Fruit fly (Drosophila melanogaster) whole organism, embryonic: ENCODE measurements around the gene hiro.

Source experiments
- Atf6 ChIP-seq: fragments of 200-800 bp; sonication (Bioruptor generic); IDR thresholded peaks from 2 replicates; pipeline ENCODE4 v1.3.6; 2022; ENCODE audit warnings: missing biosample characterization, missing genetic modification characterization
- Bdp1 ChIP-seq: fragments of 200-800 bp; sonication (Bioruptor generic); optimal IDR thresholded peaks from 3 replicates; lab custom pipeline; 2016; ENCODE audit warnings: missing biosample characterization, missing genetic modification characterization
- Blimp-1 ChIP-seq: fragments of 200-800 bp; sonication (Bioruptor generic); optimal IDR thresholded peaks from 3 replicates; lab custom pipeline; 2018; ENCODE audit warnings: missing biosample characterization, missing genetic modification characterization, mild to moderate bottlenecking, moderate library complexity, missing genetic modification reagents
- CG11695 ChIP-seq: fragments of 200-800 bp; sonication (Bioruptor generic); IDR thresholded peaks from 3 replicates; pipeline ENCODE4 v1.3.6; 2022; ENCODE audit warnings: missing biosample characterization, missing genetic modification characterization
- CG11696 ChIP-seq: fragments of 200-800 bp; sonication (Bioruptor generic); IDR thresholded peaks from 2 replicates; pipeline ENCODE4 v1.3.6; 2022; ENCODE audit warnings: missing biosample characterization, missing genetic modification characterization
- CG12104 ChIP-seq: fragments of 200-800 bp; sonication (Bioruptor generic); optimal IDR thresholded peaks from 3 replicates; lab custom pipeline; 2016; ENCODE audit warnings: missing biosample characterization, missing genetic modification characterization
- CG12155 ChIP-seq: fragments of 200-800 bp; sonication (Bioruptor generic); optimal IDR thresholded peaks from 3 replicates; lab custom pipeline; 2016; ENCODE audit warnings: missing biosample characterization, missing genetic modification characterization
- CG14860 ChIP-seq: fragments of 200-800 bp; sonication (Bioruptor generic); IDR thresholded peaks from 3 replicates; pipeline ENCODE4 v1.3.6; 2022; ENCODE audit warnings: missing biosample characterization, missing genetic modification characterization; ENCODE audit not compliant: partially characterized antibody
- CG1529 ChIP-seq: fragments of 200-800 bp; sonication (Bioruptor generic); optimal IDR thresholded peaks from 3 replicates; lab custom pipeline; 2018; ENCODE audit warnings: missing biosample characterization, missing genetic modification characterization
- CG15479 ChIP-seq: fragments of 200-800 bp; sonication (Bioruptor generic); optimal IDR thresholded peaks from 3 replicates; lab custom pipeline; 2019; ENCODE audit warnings: missing biosample characterization, mild to moderate bottlenecking, missing genetic modification characterization, moderate library complexity
- CG16813 ChIP-seq: fragments of 200-800 bp; sonication (Bioruptor generic); IDR thresholded peaks from 3 replicates; pipeline ENCODE4 v1.3.6; 2022; ENCODE audit warnings: missing biosample characterization, missing genetic modification characterization; ENCODE audit not compliant: partially characterized antibody
- CG17385 ChIP-seq: fragments of 200-800 bp; sonication (Bioruptor generic); optimal IDR thresholded peaks from 3 replicates; lab custom pipeline; 2018; ENCODE audit warnings: missing biosample characterization, mild to moderate bottlenecking, missing genetic modification characterization
- CG34376 ChIP-seq: fragments of 200-800 bp; sonication (Bioruptor generic); optimal IDR thresholded peaks from 2 replicates; lab custom pipeline; 2018; ENCODE audit warnings: missing biosample characterization, mild to moderate bottlenecking, missing genetic modification characterization
- CG4360 ChIP-seq: fragments of 200-800 bp; sonication (Bioruptor generic); IDR thresholded peaks from 2 replicates; pipeline ENCODE4 v1.3.6; 2022; ENCODE audit warnings: missing biosample characterization, missing genetic modification characterization
- CG4424 ChIP-seq: fragments of 200-800 bp; sonication (Bioruptor generic); optimal IDR thresholded peaks from 3 replicates; lab custom pipeline; 2016; ENCODE audit warnings: missing biosample characterization, missing genetic modification characterization
- CG6175 ChIP-seq: fragments of 200-800 bp; sonication (Bioruptor generic); IDR thresholded peaks from 3 replicates; pipeline ENCODE4 v1.3.6; 2022; ENCODE audit warnings: missing biosample characterization, missing genetic modification characterization
- CG8388 ChIP-seq: fragments of 200-800 bp; sonication (Bioruptor generic); optimal IDR thresholded peaks from 2 replicates; lab custom pipeline; 2019; ENCODE audit warnings: missing biosample characterization, mild to moderate bottlenecking, missing genetic modification characterization, moderate library complexity
- Dbx ChIP-seq: fragments of 200-800 bp; sonication (Bioruptor generic); IDR thresholded peaks from 3 replicates; pipeline ENCODE4 v1.3.6; 2022; ENCODE audit warnings: missing biosample characterization, missing genetic modification characterization
- Dll ChIP-seq: fragments of 200-800 bp; sonication (Bioruptor generic); IDR thresholded peaks from 4 replicates; pipeline ENCODE4 v1.3.6; 2022; ENCODE audit warnings: missing biosample characterization, missing genetic modification characterization; ENCODE audit not compliant: partially characterized antibody
- HLH54F ChIP-seq: fragments of 200-800 bp; sonication (Bioruptor generic); optimal IDR thresholded peaks from 3 replicates; lab custom pipeline; 2016; ENCODE audit warnings: missing biosample characterization, missing genetic modification characterization
- Med ChIP-seq: fragments of 200-800 bp; sonication (Bioruptor generic); peaks from one replicate; lab custom pipeline; 2016; ENCODE audit warnings: missing biosample characterization, missing genetic modification characterization, mild to moderate bottlenecking, inconsistent platforms, moderate library complexity
- Meics ChIP-seq: fragments of 200-800 bp; sonication (Bioruptor generic); optimal IDR thresholded peaks from 2 replicates; lab custom pipeline; 2017; ENCODE audit warnings: missing biosample characterization, mild to moderate bottlenecking, missing genetic modification characterization
- Poxn ChIP-seq: fragments of 200-800 bp; sonication (Bioruptor generic); IDR thresholded peaks from 2 replicates; pipeline ENCODE4 v1.3.6; 2022; ENCODE audit warnings: missing biosample characterization, missing genetic modification characterization
- Sox100B ChIP-seq: fragments of 200-800 bp; sonication (Bioruptor generic); optimal IDR thresholded peaks from 3 replicates; lab custom pipeline; 2018; ENCODE audit warnings: missing biosample characterization, mild to moderate bottlenecking, missing genetic modification characterization
- bab2 ChIP-seq: fragments of 200-800 bp; sonication (Bioruptor generic); optimal IDR thresholded peaks from 2 replicates; lab custom pipeline; 2016; ENCODE audit warnings: missing biosample characterization, missing genetic modification characterization
- br ChIP-seq: fragments of >200 bp; optimal IDR thresholded peaks from 2 replicates; lab custom pipeline; 2017
- chm ChIP-seq: fragments of 200-800 bp; sonication (Bioruptor generic); IDR thresholded peaks from 2 replicates; pipeline ENCODE4 v1.3.6; 2022; ENCODE audit warnings: missing biosample characterization, missing genetic modification characterization
- ci ChIP-seq: fragments of 200-800 bp; sonication (Bioruptor generic); IDR thresholded peaks from 3 replicates; pipeline ENCODE4 v1.3.6; 2022; ENCODE audit warnings: missing biosample characterization, missing genetic modification characterization
- cwo ChIP-seq: fragments of 200-800 bp; sonication (Bioruptor generic); optimal IDR thresholded peaks from 3 replicates; lab custom pipeline; 2017; ENCODE audit warnings: missing biosample characterization, missing genetic modification characterization, mild to moderate bottlenecking, moderate library complexity, missing genetic modification reagents
- dmrt99B ChIP-seq: fragments of 200-800 bp; sonication (Bioruptor generic); optimal IDR thresholded peaks from 2 replicates; lab custom pipeline; 2018; ENCODE audit warnings: missing biosample characterization, mild to moderate bottlenecking, missing genetic modification characterization, moderate library complexity
- dysf ChIP-seq: fragments of 200-800 bp; sonication (Bioruptor generic); IDR thresholded peaks from 3 replicates; pipeline ENCODE4 v1.3.6; 2022; ENCODE audit warnings: missing biosample characterization, missing genetic modification characterization
- grau ChIP-seq: fragments of 200-800 bp; optimal IDR thresholded peaks from 3 replicates; lab custom pipeline; 2019; ENCODE audit warnings: missing biosample characterization, mild to moderate bottlenecking, missing genetic modification characterization, moderate library complexity
- gt ChIP-seq: fragments of 200-800 bp; sonication (Bioruptor generic); IDR thresholded peaks from 2 replicates; pipeline ENCODE4 v1.3.6; 2022; ENCODE audit warnings: missing biosample characterization, missing genetic modification characterization
- lab ChIP-seq: fragments of 200-800 bp; sonication (Bioruptor generic); optimal IDR thresholded peaks from 3 replicates; lab custom pipeline; 2017; ENCODE audit warnings: missing biosample characterization, missing genetic modification characterization, mild to moderate bottlenecking, moderate library complexity, missing genetic modification reagents
- nmo ChIP-seq: fragments of 200-800 bp; sonication (Bioruptor generic); optimal IDR thresholded peaks from 2 replicates; lab custom pipeline; 2018; ENCODE audit warnings: missing biosample characterization, mild to moderate bottlenecking, missing genetic modification characterization, moderate library complexity
- nom ChIP-seq: fragments of 200-800 bp; sonication (Bioruptor generic); optimal IDR thresholded peaks from 2 replicates; lab custom pipeline; 2017; ENCODE audit warnings: missing biosample characterization, missing genetic modification characterization, mild to moderate bottlenecking, moderate library complexity, missing genetic modification reagents
- otp ChIP-seq: fragments of 200-800 bp; sonication (Bioruptor generic); IDR thresholded peaks from 3 replicates; pipeline ENCODE4, ENCODE4 v1.3.6; 2022; ENCODE audit warnings: missing biosample characterization, missing genetic modification characterization
- schlank ChIP-seq: fragments of 200-800 bp; sonication (Bioruptor generic); optimal IDR thresholded peaks from 2 replicates; lab custom pipeline; 2018; ENCODE audit warnings: missing biosample characterization, mild to moderate bottlenecking, missing genetic modification characterization
- tap ChIP-seq: fragments of 200-800 bp; optimal IDR thresholded peaks from 3 replicates; lab custom pipeline; 2019; ENCODE audit warnings: missing biosample characterization, mild to moderate bottlenecking, missing genetic modification characterization, moderate library complexity
- tll ChIP-seq, 2 experiments: fragments of 200-800 bp in 1 of 2; fragments of >200 bp in 1 of 2; sonication (Bioruptor generic) in 1 of 2; optimal IDR thresholded peaks; 2 replicates each; lab custom pipeline; 2017 to 2019; ENCODE audit warnings: missing biosample characterization in 2 of 2, missing genetic modification characterization in 2 of 2, mild to moderate bottlenecking in 1 of 2, moderate library complexity in 1 of 2
- toy ChIP-seq: fragments of 200-800 bp; sonication (Bioruptor generic); IDR thresholded peaks from 2 replicates; pipeline ENCODE4 v1.3.6; 2022; ENCODE audit warnings: missing biosample characterization, missing genetic modification characterization
- twi ChIP-seq: fragments of 200-800 bp; optimal IDR thresholded peaks from 2 replicates; lab custom pipeline; 2019; ENCODE audit warnings: missing biosample characterization, mild to moderate bottlenecking, missing genetic modification characterization, moderate library complexity
- wdn ChIP-seq: fragments of 200-800 bp; sonication (Bioruptor generic); IDR thresholded peaks from 2 replicates; pipeline ENCODE4 v1.3.6; 2022; ENCODE audit warnings: missing biosample characterization, missing genetic modification characterization
- zen ChIP-seq: fragments of 200-800 bp; sonication (Bioruptor generic); optimal IDR thresholded peaks from 3 replicates; lab custom pipeline; 2018; ENCODE audit warnings: missing biosample characterization, mild to moderate bottlenecking, missing genetic modification characterization, moderate library complexity
- zfh1 ChIP-seq: fragments of 200-800 bp; sonication (Bioruptor generic); IDR thresholded peaks from 3 replicates; pipeline ENCODE4 v1.3.6; 2022; ENCODE audit warnings: missing biosample characterization, missing genetic modification characterization

The hiro gene

DNA sequence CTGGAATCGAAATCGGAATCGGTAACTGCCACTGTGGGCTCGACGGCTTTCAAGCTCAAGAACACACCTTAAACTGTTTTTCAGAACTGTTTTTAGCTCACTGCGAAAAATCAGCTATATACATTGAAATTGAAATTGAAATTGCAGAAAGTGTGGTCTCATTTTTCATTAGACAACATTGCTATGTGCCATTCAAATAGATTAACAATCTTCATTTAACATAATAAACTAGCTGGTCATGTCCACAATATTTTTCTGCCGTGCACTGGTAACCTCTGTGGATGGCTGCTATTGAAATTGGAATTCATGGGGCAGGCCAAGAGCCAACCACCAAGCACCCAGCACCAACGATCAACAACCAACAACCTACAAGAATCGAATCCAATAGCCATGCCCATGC is 48.2 kb upstream of the hiro start (continued):
- TF ChIP-seq CG4360 (GFP tag; lab: Robert Waterston, UW) (peak; percentile 23; the same call in 1 of the 2 replicates), CG8388 (GFP tag; lab: Kevin White, UChicago) (peak; percentile 1), ci (GFP tag; lab: Robert Waterston, UW) (peak; percentile 7; the same call in 1 of the 3 replicates), Blimp-1 (GFP tag; lab: Kevin White, UChicago) (peak; percentile 35), dysf (0 out of 3 replicates have a peak, but pooled peaks have one; percentile 35), Dbx (GFP tag; lab: Robert Waterston, UW) (no peak), grau (tag; lab: Kevin White, UChicago) (peak; percentile 18), nmo (GFP tag; lab: Kevin White, UChicago) (peak; percentile 31)
- TF ChIP-seq, all 482 proteins: peak for 65

DNA sequence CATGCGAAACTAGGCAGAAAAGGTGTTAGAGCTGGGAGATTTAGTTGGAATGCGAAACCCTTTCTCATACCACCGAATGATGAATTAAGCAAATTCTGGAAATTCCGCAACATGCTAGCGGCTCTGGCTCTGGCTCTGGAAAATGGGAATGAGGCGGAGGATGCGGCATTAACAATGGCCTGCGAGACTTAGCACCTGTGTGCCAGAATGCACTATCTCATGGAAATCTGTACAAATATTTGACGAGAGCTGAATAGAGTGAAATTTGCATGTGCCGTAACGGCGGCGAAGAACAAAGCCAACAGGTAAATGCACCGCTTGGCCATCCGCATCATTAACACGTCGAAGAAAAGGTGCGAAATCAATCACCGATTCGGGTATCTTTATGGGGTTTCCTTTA is 47.6 kb upstream of the hiro start:
- TF ChIP-seq tll (GFP tag; optimal IDR thresholded peaks at IDR 0.05; lab: Kevin White, UChicago), result peak in 1 of 2 experiments; percentile 97
- TF ChIP-seq gt (GFP tag; lab: Robert Waterston, UW), result peak; percentile 34; the same call in 1 of the 2 replicates
- TF ChIP-seq zen (tag; lab: Kevin White, UChicago), result peak; percentile 83
- TF ChIP-seq twi (tag; lab: Kevin White, UChicago), result peak; percentile 35
- TF ChIP-seq nom (GFP tag; lab: Kevin White, UChicago), result no peak
- TF ChIP-seq CG4424 (GFP tag; lab: Kevin White, UChicago), result no peak
- TF ChIP-seq otp (GFP tag; lab: Robert Waterston, UW), result 0 out of 3 replicates have a peak, but pooled peaks have one; percentile 15
- TF ChIP-seq Bdp1 (GFP tag; lab: Kevin White, UChicago), result no peak
- peak; percentile 58 for TF ChIP-seq CG15479 (GFP tag; lab: Kevin White, UChicago)

DNA sequence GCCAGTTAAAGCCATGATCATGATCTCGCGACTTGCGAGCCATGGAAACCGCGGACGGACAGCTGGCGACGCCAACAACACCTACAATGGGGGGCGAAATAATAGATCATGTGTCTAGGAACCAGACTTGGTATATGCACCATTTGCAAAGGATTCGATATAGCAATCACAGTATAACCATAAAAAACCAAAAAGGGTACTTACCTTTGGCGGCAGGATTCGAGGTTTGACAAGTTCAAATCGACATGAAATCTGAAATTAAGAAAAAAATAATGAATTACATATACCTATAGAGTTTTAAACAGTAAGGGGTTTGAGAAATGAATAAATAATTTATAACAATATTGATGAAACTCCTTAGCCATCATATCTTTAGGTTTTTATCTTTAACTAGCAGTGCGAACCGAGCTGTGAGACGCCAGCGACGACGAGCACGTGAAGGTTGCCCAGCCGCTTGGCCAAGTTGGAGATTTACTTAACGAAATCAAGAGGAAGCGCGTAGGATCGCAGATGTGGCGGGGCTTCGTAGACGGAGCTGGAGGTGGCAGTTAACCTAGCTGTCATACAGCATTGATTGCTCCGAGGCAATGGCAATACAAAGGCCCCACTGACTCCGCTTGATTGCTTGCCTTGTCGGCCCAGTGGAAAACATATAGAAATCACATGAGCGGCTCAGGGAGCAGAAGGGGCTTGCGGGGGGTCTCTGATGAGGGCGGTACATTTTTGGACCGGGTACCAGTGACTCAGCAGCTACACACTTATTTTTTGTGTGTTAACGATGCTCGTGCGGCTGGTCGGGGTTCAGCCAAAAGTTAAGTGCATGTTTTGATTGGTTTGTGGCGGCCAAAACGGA is 46.3 kb upstream of the hiro start:
- no peak for TF ChIP-seq zfh1 (GFP tag; lab: Robert Waterston, UW)
- no peak for TF ChIP-seq tap (tag; lab: Kevin White, UChicago)
- TF ChIP-seq chm, result 0 out of 2 replicates have a peak, but pooled peaks have one; percentile 22
- no peak for TF ChIP-seq wdn (GFP tag; lab: Robert Waterston, UW)
- TF ChIP-seq CG1529, result no peak
- peak; percentile 53 for TF ChIP-seq Sox100B (GFP tag; lab: Kevin White, UChicago)
- no peak for TF ChIP-seq bab2 (GFP tag; lab: Kevin White, UChicago)
- TF ChIP-seq CG12104, result no peak
- TF ChIP-seq CG12155 (GFP tag; lab: Kevin White, UChicago), result no peak
- no peak for TF ChIP-seq HLH54F (GFP tag; lab: Kevin White, UChicago)
- no peak for TF ChIP-seq CG11696
- 0 out of 2 replicates have a peak, but pooled peaks have one; percentile 31 for TF ChIP-seq Atf6 (GFP tag; lab: Robert Waterston, UW)
- TF ChIP-seq dmrt99B (tag; lab: Kevin White, UChicago), result peak; percentile 37
- peak; percentile 12 for TF ChIP-seq CG17385
- peak; percentile 26 for TF ChIP-seq cwo (GFP tag; lab: Kevin White, UChicago)
- peak; percentile 46; the same call in 1 of the 3 replicates for TF ChIP-seq CG11695 (GFP tag; lab: Robert Waterston, UW)
- TF ChIP-seq Dll, result no peak
- TF ChIP-seq CG14860 (GFP tag; lab: Robert Waterston, UW), result no peak
- peak; percentile 45 for TF ChIP-seq Meics (GFP tag; lab: Kevin White, UChicago)
- TF ChIP-seq Med (GFP tag; lab: Kevin White, UChicago), result peak; percentile 71
- no peak for TF ChIP-seq gt (GFP tag; lab: Robert Waterston, UW)
- no peak for TF ChIP-seq CG34376 (GFP tag; lab: Kevin White, UChicago)
- no peak for TF ChIP-seq schlank (tag; lab: Kevin White, UChicago)
- TF ChIP-seq Poxn, result no peak
- TF ChIP-seq toy (GFP tag; lab: Robert Waterston, UW), result no peak
- peak; percentile 51; the same call in 1 of the 3 replicates for TF ChIP-seq CG6175 (GFP tag; lab: Robert Waterston, UW)
- no peak for TF ChIP-seq br
- no peak for TF ChIP-seq lab
- peak; percentile 46 for TF ChIP-seq CG8388 (GFP tag; lab: Kevin White, UChicago)
- no peak for TF ChIP-seq CG16813 (GFP tag; lab: Robert Waterston, UW)
